Worm (Caenorhabditis elegans) whole organism, midembryonic: ENCODE measurements around the gene C18A11.3.

Experiments
- cog-1 ChIP-seq: sonication (generic microtip); optimal IDR thresholded peaks from 2 replicates; lab custom pipeline; 2016; ENCODE audit warnings: missing genetic modification characterization, missing compliant biosample characterization
- flt-1 ChIP-seq: fragments of 200-800 bp; sonication (Bioruptor generic); IDR thresholded peaks from 2 replicates; pipeline ENCODE4 v1.3.6; 2022; ENCODE audit warnings: missing genetic modification characterization, missing compliant biosample characterization
- klf-2 ChIP-seq: fragments of 200-800 bp; sonication (Bioruptor generic); conservative IDR thresholded peaks from 2 replicates; pipeline ENCODE4 v1.3.6; 2022; ENCODE audit warnings: missing genetic modification reagents, missing genetic modification characterization, missing compliant biosample characterization
- ref-1 ChIP-seq: fragments of 200-800 bp; sonication (Bioruptor generic); conservative IDR thresholded peaks from 2 replicates; pipeline ENCODE4 v1.3.6; 2022; ENCODE audit warnings: missing genetic modification reagents, missing genetic modification characterization, missing compliant biosample characterization
- tab-1 ChIP-seq: fragments of 200-800 bp; sonication (Bioruptor generic); IDR thresholded peaks from 2 replicates; pipeline ENCODE4 v1.3.6; 2022; ENCODE audit warnings: missing genetic modification characterization, missing compliant biosample characterization
- ztf-23 ChIP-seq: fragments of 200-800 bp; sonication (Bioruptor generic); IDR thresholded peaks from 2 replicates; pipeline ENCODE4 v1.3.6; 2022; ENCODE audit warnings: missing genetic modification reagents, missing genetic modification characterization, missing compliant biosample characterization
- ztf-29 ChIP-seq: fragments of 200-800 bp; sonication (Bioruptor generic); IDR thresholded peaks from 2 replicates; pipeline ENCODE4 v1.3.6; 2022; ENCODE audit warnings: missing genetic modification reagents, missing genetic modification characterization, missing compliant biosample characterization

ce11 chrX:8110193-8110592, 49.3 kb downstream of the C18A11.3 start, which contains the start of gene K07E3.1:
- no peak for TF ChIP-seq ref-1 (GFP tag; lab: Robert Waterston, UW)
- no peak for TF ChIP-seq klf-2 (GFP tag; lab: Robert Waterston, UW)
- no peak for TF ChIP-seq flt-1
- TF ChIP-seq cog-1 (tag; lab: Kevin White, UChicago) = no peak
- no peak for TF ChIP-seq ztf-29 (GFP tag; lab: Robert Waterston, UW)
- no peak for TF ChIP-seq tab-1 (GFP tag; lab: Robert Waterston, UW)
- no peak for TF ChIP-seq ztf-23 (GFP tag; lab: Robert Waterston, UW)
